Worm (Caenorhabditis elegans): ENCODE data around the gene gst-17.

DNA sequence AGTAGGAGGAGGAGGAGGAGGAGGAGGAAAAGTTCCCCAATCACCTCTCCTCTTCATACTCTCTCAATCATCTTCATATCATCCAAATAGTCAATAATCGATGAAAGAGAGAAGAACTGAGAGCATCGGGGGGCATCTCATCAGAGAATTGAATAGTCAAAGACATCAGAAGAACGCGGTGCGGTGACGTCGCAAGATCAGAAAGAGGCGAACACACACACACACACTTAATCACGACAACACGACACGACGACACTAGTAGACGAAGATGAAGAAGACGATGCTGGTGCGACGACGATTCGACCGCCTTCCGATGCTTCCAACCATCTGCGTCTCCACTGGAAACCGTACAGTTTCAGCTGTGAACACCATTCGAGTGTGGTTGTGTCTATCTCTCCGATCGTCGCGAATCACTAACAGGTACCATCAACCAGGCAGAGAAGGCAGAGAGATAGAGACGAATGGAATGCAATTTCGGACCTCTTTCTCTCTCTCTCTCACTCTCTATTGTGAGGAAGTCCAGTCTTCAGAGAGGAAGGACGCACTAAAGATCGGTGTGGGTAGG, 48.0 kb upstream of the gst-17 start:
- TF ChIP-seq fkh-10 (GFP tag; optimal IDR thresholded peaks at IDR 0.05) (no peak), sptf-1 (tag; optimal IDR thresholded peaks at IDR 0.05) (no peak), lin-39 (tag; optimal IDR thresholded peaks at IDR 0.05) (no peak)
